Worm (Caenorhabditis elegans): ENCODE measurements around the gene ZK652.8.
"Not testable (repeated sequence)": the region's sequence is repeated elsewhere in the genome, so short reads cannot be mapped to it uniquely, and the experiment has no call there.

Gene ZK652.8

ce11 chrIII:7832473-7832872 is 11.0 kb downstream of the ZK652.8 start:
- no peak for TF ChIP-seq B0019.2 (GFP tag; conservative IDR thresholded peaks at IDR 0.05)
- no peak for TF ChIP-seq madf-6 (GFP tag; IDR thresholded peaks at IDR 0.05)
- TF ChIP-seq him-1 (tag; optimal IDR thresholded peaks at IDR 0.05) = peak; percentile 22

DNA sequence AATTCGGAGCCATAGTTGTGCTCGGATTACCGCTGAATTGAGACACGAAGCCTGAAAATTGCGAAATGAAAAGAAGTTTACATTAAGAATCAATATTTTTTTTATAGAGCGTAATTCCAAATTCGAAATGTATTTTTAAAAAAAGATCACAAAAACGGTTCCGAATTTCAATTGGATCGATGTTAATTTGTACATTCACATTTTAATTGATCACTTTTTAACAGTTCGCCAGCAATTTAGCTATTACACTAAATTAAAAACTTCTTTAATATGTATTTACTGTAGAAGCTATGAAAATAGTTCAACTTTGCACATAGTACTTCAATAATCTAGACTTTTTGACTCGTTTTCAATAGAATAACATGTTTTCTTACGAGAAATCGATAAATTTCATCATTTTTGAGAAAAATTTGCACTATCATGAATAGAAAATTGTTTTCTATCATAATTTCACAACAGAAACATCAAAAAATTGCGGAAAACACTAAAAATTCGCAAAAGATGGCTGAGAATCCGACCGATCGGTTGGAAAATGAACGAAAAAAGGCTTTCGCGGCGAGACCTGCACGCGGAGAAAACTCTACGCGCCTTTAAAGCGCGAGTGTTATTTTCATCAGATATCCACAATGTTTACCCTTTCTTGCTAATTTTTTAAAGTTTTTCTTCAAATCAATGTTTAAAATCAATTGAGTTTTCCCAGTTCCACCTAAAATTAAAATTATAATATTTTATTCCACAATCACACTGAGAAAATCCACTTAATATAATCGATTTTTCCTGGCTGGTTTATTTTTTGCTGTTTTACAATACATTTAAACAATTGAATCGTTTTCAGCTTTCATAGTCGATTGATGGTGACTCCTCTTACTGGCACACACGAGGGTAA is 14.6 kb downstream of the ZK652.8 start, which contains the start of the genes egl-45 and kcmf-1:
TSS of gene egl-45 (minus strand) at position 51 of the 886 bp plus-strand sequence.
TSS of gene kcmf-1 (plus strand) at position 836 of the 886 bp plus-strand sequence.
- TF ChIP-seq F37B4.10 (GFP tag; IDR thresholded peaks at IDR 0.05) (no peak), madf-6 (GFP tag; IDR thresholded peaks at IDR 0.05) (peak; percentile 15; the same call in 1 of the 2 replicates), ekl-4 (GFP tag; IDR thresholded peaks at IDR 0.05) (no peak), F55B11.4 (tag; optimal IDR thresholded peaks at IDR 0.05; ENCODE audit: borderline replicate concordance, insufficient read depth) (no peak), T26A5.8 (tag; optimal IDR thresholded peaks at IDR 0.05) (no peak), nhr-120 (GFP tag; IDR thresholded peaks at IDR 0.05) (no peak), ets-4 (GFP tag; optimal IDR thresholded peaks at IDR 0.05) (no peak), attf-5 (GFP tag; optimal IDR thresholded peaks at IDR 0.05) (peak; percentile 44), efl-1 (GFP tag; optimal IDR thresholded peaks at IDR 0.05) (peak; percentile 8), lin-35 (GFP tag; optimal IDR thresholded peaks at IDR 0.05) (peak in 1 of 3 experiments; percentile 3), nhr-90 (tag; optimal IDR thresholded peaks at IDR 0.05) (no peak), F33H1.4 (GFP tag; IDR thresholded peaks at IDR 0.05) (peak; percentile 81), let-607 (tag; optimal IDR thresholded peaks at IDR 0.05) (no peak)

DNA sequence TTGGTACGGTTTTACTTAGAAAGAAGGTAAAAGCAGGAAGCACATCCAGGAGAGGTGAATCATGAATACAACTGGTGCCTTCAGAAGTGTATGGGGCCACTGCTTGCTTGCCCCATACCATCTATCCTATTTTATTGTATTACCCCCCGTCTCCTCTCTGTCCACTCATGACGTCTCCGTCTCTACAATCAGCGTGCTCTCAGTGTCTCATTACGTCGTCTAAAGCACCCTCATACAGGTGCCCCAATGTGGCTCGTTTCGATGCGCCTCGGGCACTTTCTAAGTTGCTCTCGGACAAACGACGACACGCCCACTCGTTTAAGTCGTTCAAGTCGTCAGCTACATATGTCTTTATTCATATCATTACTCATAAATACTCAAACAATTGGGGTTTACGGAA is 19.4 kb downstream of the ZK652.8 start:
- TF ChIP-seq rpc-1 (optimal IDR thresholded peaks at IDR 0.05) (no peak), rpc-1 (tag; optimal IDR thresholded peaks at IDR 0.05) (no peak), Y67H2A.10 (GFP tag; conservative IDR thresholded peaks at IDR 0.05) (no peak), dpff-1 (tag; optimal IDR thresholded peaks at IDR 0.05) (no peak), nhr-120 (GFP tag; IDR thresholded peaks at IDR 0.05) (no peak), C06A6.2 (GFP tag; conservative IDR thresholded peaks at IDR 0.05) (no peak), Y79H2A.3 (GFP tag; conservative IDR thresholded peaks at IDR 0.05) (no peak), ekl-4 (GFP tag; IDR thresholded peaks at IDR 0.05) (0 out of 2 replicates have a peak, but pooled peaks have one; percentile 15), ztf-18 (tag; optimal IDR thresholded peaks at IDR 0.05) (peak; percentile 3), tbp1 (GFP tag; optimal IDR thresholded peaks at IDR 0.05) (peak; percentile 30), hsf-1 (GFP tag; IDR thresholded peaks at IDR 0.05) (peak; percentile 65; the same call in 1 of the 2 replicates), hrde-1 (tag; optimal IDR thresholded peaks at IDR 0.05; ENCODE audit: borderline replicate concordance) (peak; percentile 61), madf-6 (GFP tag; IDR thresholded peaks at IDR 0.05) (peak; percentile 49), Y56A3A.18 (GFP tag; IDR thresholded peaks at IDR 0.05) (no peak)

DNA sequence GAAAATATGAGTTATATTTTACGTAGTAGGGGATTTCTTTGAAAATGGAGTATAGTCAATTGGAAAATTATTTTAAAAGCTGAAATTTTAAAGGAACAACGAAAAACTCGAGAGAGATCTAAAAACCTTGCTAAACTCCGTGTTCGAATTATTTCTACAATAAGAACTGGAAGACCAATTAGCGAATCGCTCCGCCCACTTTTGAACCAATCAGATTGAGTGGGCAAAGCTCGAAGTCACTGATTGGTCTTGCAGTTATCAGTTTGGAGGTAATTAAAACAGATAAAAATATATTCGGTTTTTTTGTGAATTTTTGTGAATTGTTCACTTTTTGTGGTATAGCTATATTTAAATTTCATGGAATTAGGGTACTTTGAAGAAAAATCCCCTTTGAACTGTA is 20.2 kb downstream of the ZK652.8 start:
- TF ChIP-seq ekl-4 (GFP tag; IDR thresholded peaks at IDR 0.05) (no peak), let-607 (tag; optimal IDR thresholded peaks at IDR 0.05) (no peak), mes-4 (tag; optimal IDR thresholded peaks at IDR 0.05) (no peak), chd-7 (tag; optimal IDR thresholded peaks at IDR 0.05) (no peak), F49E8.2 (tag; optimal IDR thresholded peaks at IDR 0.05; ENCODE audit: insufficient read depth) (no peak), nhr-179 (tag; optimal IDR thresholded peaks at IDR 0.05) (no peak)

- TF ChIP-seq tbp1 (GFP tag; optimal IDR thresholded peaks at IDR 0.05) = peak; percentile 39
- TF ChIP-seq lin-26 (GFP tag; IDR thresholded peaks at IDR 0.05) = peak; percentile 74; the same call in 1 of the 2 replicates
- TF ChIP-seq rpc-1 (optimal IDR thresholded peaks at IDR 0.05) = not testable (repeated sequence)
- peak; percentile 44 for TF ChIP-seq rpc-1 (tag; optimal IDR thresholded peaks at IDR 0.05)
- TF ChIP-seq B0261.1 (tag; optimal IDR thresholded peaks at IDR 0.05) = peak; percentile 43
These were observed 22.3 kb downstream of the ZK652.8 start for ce11 chrIII:7821130-7821529.

Measured in whole organism, young adult.